Worm (Caenorhabditis elegans) whole organism, L1 larva: ENCODE data around the gene nfm-1.
A peak's percentile ranks its signal among the peaks of the same experiment; 100 is the strongest.

Experiments used
- C04F5.9 ChIP-seq: sonication (generic microtip); optimal IDR thresholded peaks from 2 replicates; lab custom pipeline; 2016; ENCODE audit warnings: missing genetic modification characterization, missing compliant biosample characterization
- C16A3.4 ChIP-seq: fragments of 150-350 bp; optimal IDR thresholded peaks from 2 replicates; lab custom pipeline; 2014; ENCODE audit warnings: missing biosample characterization, missing genetic modification characterization
- alr-1 ChIP-seq: fragments of 200-800 bp; sonication (Bioruptor generic); optimal IDR thresholded peaks from 2 replicates; lab custom pipeline; 2018; ENCODE audit warnings: borderline replicate concordance, mild to moderate bottlenecking, missing genetic modification characterization, missing compliant biosample characterization
- blmp-1 ChIP-seq: fragments of 150-350 bp; optimal IDR thresholded peaks from 2 replicates; lab custom pipeline; 2014; ENCODE audit warnings: missing biosample characterization, missing genetic modification characterization
- ceh-82 ChIP-seq, 3 experiments: fragments of 150-350 bp in 1 of 3; sonication (generic microtip) in 2 of 3; optimal IDR thresholded peaks; 2 replicates each; lab custom pipeline; 2014 to 2017; ENCODE audit warnings: missing biosample characterization in 3 of 3, missing genetic modification characterization in 3 of 3
- dpl-1 ChIP-seq, 3 experiments: fragments of 150-350 bp in 2 of 3; sonication (generic microtip) in 1 of 3; optimal IDR thresholded peaks; 2 replicates each; lab custom pipeline; 2014 to 2017; ENCODE audit warnings: missing biosample characterization in 3 of 3, missing genetic modification characterization in 3 of 3, missing genetic modification reagents in 3 of 3
- efl-1 ChIP-seq, 4 experiments: fragments of 150-350 bp; optimal IDR thresholded peaks in 3 of 4; peaks in 1 of 4; 1 replicate in 1 of 4; 2 replicates in 3 of 4; lab custom pipeline; 2014; ENCODE audit warnings: missing biosample characterization in 2 of 4, missing genetic modification characterization in 2 of 4, missing genetic modification reagents in 2 of 4
- elt-3 ChIP-seq, 6 experiments: fragments of 150-350 bp in 1 of 6; sonication (generic microtip); optimal IDR thresholded peaks; 2 replicates each; lab custom pipeline; 2017 to 2018; ENCODE audit warnings: missing biosample characterization in 6 of 6, missing genetic modification characterization in 6 of 6, inconsistent platforms in 1 of 6
- fkh-8 ChIP-seq: sonication (generic microtip); optimal IDR thresholded peaks from 2 replicates; lab custom pipeline; 2016; ENCODE audit warnings: mild to moderate bottlenecking, missing genetic modification characterization, missing compliant biosample characterization
- lin-14 ChIP-seq: fragments of 200-800 bp; sonication (Bioruptor generic); optimal IDR thresholded peaks from 2 replicates; lab custom pipeline; 2018; ENCODE audit warnings: mild to moderate bottlenecking, missing genetic modification characterization, moderate library complexity, missing compliant biosample characterization
- lin-15B ChIP-seq: fragments of 150-350 bp; sonication (generic microtip); optimal IDR thresholded peaks from 3 replicates; lab custom pipeline; 2014; ENCODE audit warnings: missing biosample characterization, missing genetic modification characterization
- lin-35 ChIP-seq, 2 experiments: fragments of 150-350 bp; optimal IDR thresholded peaks; 2 replicates each; lab custom pipeline; 2014; ENCODE audit warnings: missing biosample characterization in 2 of 2, missing genetic modification characterization in 2 of 2, missing genetic modification reagents in 2 of 2
- lsy-2 ChIP-seq, 2 experiments: fragments of 150-350 bp; optimal IDR thresholded peaks; 2 replicates each; lab custom pipeline; 2014; ENCODE audit warnings: missing biosample characterization in 2 of 2, missing genetic modification characterization in 2 of 2
- mdl-1 ChIP-seq, 2 experiments: fragments of 150-350 bp; optimal IDR thresholded peaks; 2 replicates each; lab custom pipeline; 2014 to 2017; ENCODE audit warnings: missing biosample characterization in 2 of 2, missing genetic modification characterization in 2 of 2, inconsistent platforms in 1 of 2
- mep-1 ChIP-seq: fragments of 150-350 bp; optimal IDR thresholded peaks from 2 replicates; lab custom pipeline; 2014; ENCODE audit warnings: missing biosample characterization, missing genetic modification characterization
- nhr-19 ChIP-seq: fragments of 200-800 bp; sonication (Bioruptor generic); conservative IDR thresholded peaks from 2 replicates; pipeline ENCODE4 v1.3.6; 2022; ENCODE audit warnings: missing genetic modification characterization, missing compliant biosample characterization
- nhr-20 ChIP-seq: sonication (generic microtip); optimal IDR thresholded peaks from 2 replicates; lab custom pipeline; 2016; ENCODE audit warnings: mild to moderate bottlenecking, missing genetic modification characterization, missing compliant biosample characterization
- nhr-28 ChIP-seq: fragments of 150-350 bp; optimal IDR thresholded peaks from 2 replicates; lab custom pipeline; 2014; ENCODE audit warnings: missing biosample characterization, missing genetic modification characterization
- nhr-47 ChIP-seq: sonication (generic microtip); optimal IDR thresholded peaks from 2 replicates; lab custom pipeline; 2016; ENCODE audit warnings: mild to moderate bottlenecking, missing genetic modification characterization, moderate library complexity, missing compliant biosample characterization
- nhr-71 ChIP-seq: sonication (generic microtip); optimal IDR thresholded peaks from 2 replicates; lab custom pipeline; 2016; ENCODE audit warnings: mild to moderate bottlenecking, missing genetic modification characterization, moderate library complexity, missing compliant biosample characterization
- nhr-77 ChIP-seq: fragments of 150-350 bp; optimal IDR thresholded peaks from 2 replicates; lab custom pipeline; 2014; ENCODE audit warnings: missing biosample characterization, missing genetic modification characterization
- nhr-84 ChIP-seq: sonication (generic microtip); optimal IDR thresholded peaks from 2 replicates; lab custom pipeline; 2017; ENCODE audit warnings: missing biosample characterization, missing genetic modification characterization
- nhr-85 ChIP-seq: sonication (generic microtip); peaks from one replicate; lab custom pipeline; 2016; ENCODE audit warnings: missing genetic modification characterization, inconsistent platforms, missing compliant biosample characterization
- nhr-90 ChIP-seq: sonication (generic microtip); optimal IDR thresholded peaks from 2 replicates; lab custom pipeline; 2016; ENCODE audit warnings: mild to moderate bottlenecking, missing genetic modification characterization, missing compliant biosample characterization; ENCODE audit not compliant: poor library complexity
- rnt-1 ChIP-seq: sonication (generic microtip); optimal IDR thresholded peaks from 2 replicates; lab custom pipeline; 2016; ENCODE audit warnings: mild to moderate bottlenecking, missing genetic modification characterization, moderate library complexity, missing compliant biosample characterization
- skn-1 ChIP-seq: fragments of 150-350 bp; optimal IDR thresholded peaks from 2 replicates; lab custom pipeline; 2014; ENCODE audit warnings: missing biosample characterization, missing genetic modification characterization
- snpc-4 ChIP-seq: fragments of 150-350 bp; optimal IDR thresholded peaks from 2 replicates; lab custom pipeline; 2014; ENCODE audit warnings: missing biosample characterization, missing genetic modification characterization
- snu-23 ChIP-seq: sonication (generic microtip); optimal IDR thresholded peaks from 2 replicates; lab custom pipeline; 2016; ENCODE audit warnings: missing genetic modification characterization, missing compliant biosample characterization
- sup-37 ChIP-seq: fragments of 200-800 bp; sonication (Bioruptor generic); optimal IDR thresholded peaks from 2 replicates; lab custom pipeline; 2018; ENCODE audit warnings: mild to moderate bottlenecking, missing genetic modification characterization, missing compliant biosample characterization
- tbx-2 ChIP-seq: sonication (generic microtip); optimal IDR thresholded peaks from 2 replicates; lab custom pipeline; 2016; ENCODE audit warnings: missing genetic modification characterization, missing compliant biosample characterization
- unc-130 ChIP-seq: fragments of 150-350 bp; optimal IDR thresholded peaks from 2 replicates; lab custom pipeline; 2017; ENCODE audit warnings: missing biosample characterization, missing genetic modification characterization, inconsistent platforms
- unc-98 ChIP-seq: fragments of 200-800 bp; sonication (Bioruptor generic); IDR thresholded peaks from 2 replicates; pipeline ENCODE4 v1.3.6; 2022; ENCODE audit warnings: missing genetic modification characterization, missing compliant biosample characterization
- vab-15 ChIP-seq: sonication (generic microtip); optimal IDR thresholded peaks from 2 replicates; lab custom pipeline; 2017; ENCODE audit warnings: missing genotype, mild to moderate bottlenecking, missing genetic modification characterization, missing compliant biosample characterization
- zag-1 ChIP-seq: fragments of 150-350 bp; optimal IDR thresholded peaks from 2 replicates; lab custom pipeline; 2014; ENCODE audit warnings: missing biosample characterization, missing genetic modification characterization
- ztf-4 ChIP-seq: fragments of 150-350 bp; optimal IDR thresholded peaks from 2 replicates; lab custom pipeline; 2014; ENCODE audit warnings: missing biosample characterization, missing genetic modification characterization

nfm-1 gene

ce11 chrIII:6145309-6145708 is 13.9 kb upstream of the nfm-1 start:
- TF ChIP-seq efl-1 (optimal IDR thresholded peaks at IDR 0.05; lab: Kevin White, UChicago) (no peak), efl-1 (GFP tag; optimal IDR thresholded peaks at IDR 0.05 in 1 of 2; lab: Kevin White, UChicago) (peak in 1 of 2 experiments; percentile 72), unc-130 (tag; lab: Kevin White, UChicago) (peak; percentile 38), nhr-85 (tag; lab: Kevin White, UChicago) (peak; percentile 88), elt-3 (tag; optimal IDR thresholded peaks at IDR 0.05; lab: Kevin White, UChicago) (peak in 5 of 6 experiments; percentile 40 to 90 (median 79)), mep-1 (tag; lab: Kevin White, UChicago) (peak; percentile 45), zag-1 (tag; lab: Kevin White, UChicago) (no peak), tbx-2 (tag; lab: Kevin White, UChicago) (peak; percentile 50), blmp-1 (tag; lab: Kevin White, UChicago) (peak; percentile 73), ztf-4 (tag; lab: Kevin White, UChicago) (no peak), rnt-1 (tag; lab: Kevin White, UChicago) (peak; percentile 5), ceh-82 (tag; optimal IDR thresholded peaks at IDR 0.05; lab: Kevin White, UChicago) (no peak), C16A3.4 (tag; lab: Kevin White, UChicago) (peak; percentile 33), nhr-90 (tag; lab: Kevin White, UChicago) (peak; percentile 65), dpl-1 (GFP tag; optimal IDR thresholded peaks at IDR 0.05; lab: Kevin White, UChicago) (peak in 1 of 3 experiments; percentile 12), lin-14 (GFP tag; lab: Kevin White, UChicago) (peak; percentile 46), unc-98 (GFP tag; lab: Robert Waterston, UW) (no peak), nhr-19 (GFP tag; lab: Robert Waterston, UW) (peak; percentile 67), snpc-4 (tag; lab: Kevin White, UChicago) (no peak), nhr-77 (tag; lab: Kevin White, UChicago) (no peak), lin-15B (tag; lab: Kevin White, UChicago) (no peak), nhr-71 (peak; percentile 55), mdl-1 (tag; optimal IDR thresholded peaks at IDR 0.05; lab: Kevin White, UChicago) (peak in 1 of 2 experiments; percentile 55), fkh-8 (tag; lab: Kevin White, UChicago) (no peak), lsy-2 (tag; optimal IDR thresholded peaks at IDR 0.05; lab: Kevin White, UChicago) (peak in 1 of 2 experiments; percentile 4), lin-35 (GFP tag; optimal IDR thresholded peaks at IDR 0.05; lab: Kevin White, UChicago) (peak in 1 of 2 experiments; percentile 45), alr-1 (tag; lab: Kevin White, UChicago) (no peak), nhr-47 (tag; lab: Kevin White, UChicago) (peak; percentile 16), vab-15 (tag; lab: Kevin White, UChicago) (no peak), snu-23 (GFP tag; lab: Kevin White, UChicago) (peak; percentile 37), C04F5.9 (tag; lab: Kevin White, UChicago) (no peak), nhr-20 (tag; lab: Kevin White, UChicago) (peak; percentile 74)
- TF ChIP-seq, all 84 proteins: peak for 20

DNA sequence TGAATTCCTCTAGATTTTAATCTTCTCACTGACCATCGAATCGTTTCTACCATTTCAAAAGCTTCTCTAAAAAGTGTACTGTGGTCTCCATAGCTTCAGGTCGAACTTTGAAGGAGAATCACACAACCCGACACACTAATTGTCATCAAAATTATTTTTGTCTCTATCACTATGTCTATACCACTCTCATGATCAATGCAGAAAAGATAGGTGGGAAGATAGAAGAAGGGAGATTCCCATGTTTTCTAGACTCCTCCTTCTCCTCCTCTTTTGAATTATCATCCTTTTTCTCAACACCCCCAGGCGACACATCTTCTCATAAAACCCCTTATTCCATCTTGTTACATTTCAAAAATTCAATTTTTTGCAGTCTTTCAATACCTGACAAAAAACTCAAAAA is 13.4 kb upstream of the nfm-1 start, which contains the start of gene Y42G9A.3:
Gene Y42G9A.3 (plus strand): TSS at position 363 of the 400 bp plus-strand sequence.
- TF ChIP-seq nhr-28, result no peak
- no peak for TF ChIP-seq zag-1 (tag; lab: Kevin White, UChicago)
- peak in 1 of 6 experiments; percentile 55 for TF ChIP-seq elt-3 (tag; optimal IDR thresholded peaks at IDR 0.05; lab: Kevin White, UChicago)
- TF ChIP-seq rnt-1 (tag; lab: Kevin White, UChicago), result no peak
- peak; percentile 21 for TF ChIP-seq lin-14 (GFP tag; lab: Kevin White, UChicago)
- peak; percentile 82 for TF ChIP-seq skn-1 (tag; lab: Kevin White, UChicago)
- TF ChIP-seq efl-1 (optimal IDR thresholded peaks at IDR 0.05; lab: Kevin White, UChicago), result no peak
- TF ChIP-seq efl-1 (GFP tag; optimal IDR thresholded peaks at IDR 0.05 in 1 of 2; lab: Kevin White, UChicago), result peak in 1 of 2 experiments; percentile 51
- no peak for TF ChIP-seq alr-1 (tag; lab: Kevin White, UChicago)
- peak in 1 of 2 experiments; percentile 47 for TF ChIP-seq lin-35 (GFP tag; optimal IDR thresholded peaks at IDR 0.05; lab: Kevin White, UChicago)
- TF ChIP-seq nhr-84, result no peak
- TF ChIP-seq nhr-20 (tag; lab: Kevin White, UChicago), result peak; percentile 7
- TF ChIP-seq, all 84 proteins: peak for 6

DNA sequence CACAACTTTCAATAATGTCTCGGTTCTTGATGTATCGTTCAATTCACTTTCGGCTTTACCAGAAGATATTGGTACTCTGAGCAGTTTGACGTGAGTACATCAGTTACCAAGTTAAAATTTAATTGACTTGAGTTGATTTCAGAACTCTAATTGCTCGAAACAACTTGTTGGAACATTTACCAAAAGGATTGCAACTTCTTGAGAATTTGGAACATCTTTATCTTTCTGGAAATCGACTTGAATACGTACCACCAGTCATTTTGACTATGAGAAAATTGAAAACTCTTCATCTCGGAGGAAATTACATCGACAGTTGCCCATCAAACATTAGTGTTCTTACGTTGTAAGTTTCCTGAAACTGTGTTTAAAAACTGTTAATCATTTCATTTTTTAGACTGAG is 12.5 kb upstream of the nfm-1 start:
- TF ChIP-seq ceh-82 (tag; optimal IDR thresholded peaks at IDR 0.05; lab: Kevin White, UChicago) (no peak), sup-37 (GFP tag; lab: Kevin White, UChicago) (no peak), mdl-1 (tag; optimal IDR thresholded peaks at IDR 0.05; lab: Kevin White, UChicago) (no peak), efl-1 (optimal IDR thresholded peaks at IDR 0.05; lab: Kevin White, UChicago) (no peak), efl-1 (GFP tag; optimal IDR thresholded peaks at IDR 0.05 in 1 of 2; lab: Kevin White, UChicago) (peak in 1 of 2 experiments; percentile 67)
